Worm (Caenorhabditis elegans): ENCODE data around the gene brc-1.
A peak's percentile ranks its signal among the peaks of the same experiment; 100 is the strongest.

The brc-1 gene

DNA sequence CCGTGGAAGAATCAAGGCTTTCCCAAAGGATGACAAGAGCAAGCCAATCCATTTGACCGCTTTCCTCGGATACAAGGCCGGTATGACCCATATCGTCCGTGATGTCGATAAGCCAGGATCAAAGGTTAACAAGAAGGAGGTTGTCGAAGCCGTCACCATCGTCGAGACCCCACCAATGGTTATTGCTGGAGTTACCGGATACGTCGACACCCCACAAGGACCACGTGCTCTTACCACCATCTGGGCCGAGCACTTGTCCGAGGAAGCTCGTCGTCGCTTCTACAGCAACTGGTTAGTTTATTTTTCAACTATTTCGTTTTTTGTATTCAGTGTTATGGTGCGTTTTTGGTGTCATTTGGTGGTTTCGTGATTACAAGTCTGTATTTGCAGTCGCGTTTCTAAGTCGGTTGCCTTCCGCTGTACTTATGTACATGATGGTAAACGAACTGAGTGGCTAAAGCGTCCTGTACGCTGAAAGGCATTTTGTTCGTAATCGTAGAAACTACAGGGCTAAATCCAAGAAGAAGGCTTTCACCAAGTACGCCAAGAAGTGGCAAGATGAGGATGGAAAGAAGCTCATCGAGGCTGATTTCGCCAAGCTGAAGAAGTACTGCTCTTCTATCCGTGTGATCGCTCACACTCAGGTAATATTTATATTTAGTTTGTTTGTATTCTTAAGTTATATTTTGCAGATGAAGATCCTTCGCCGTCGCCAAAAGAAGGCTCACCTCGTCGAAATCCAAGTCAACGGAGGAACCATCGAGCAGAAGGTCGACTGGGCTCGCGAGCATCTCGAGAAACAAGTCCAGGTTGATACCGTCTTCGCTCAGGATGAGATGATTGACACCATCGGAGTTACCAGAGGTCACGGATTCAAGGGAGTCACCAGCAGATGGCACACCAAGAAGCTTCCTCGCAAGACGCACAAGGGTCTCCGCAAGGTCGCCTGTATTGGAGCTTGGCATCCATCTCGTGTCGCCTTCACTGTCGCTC is 5.5 kb upstream of the brc-1 start:
- TF ChIP-seq sea-2 (GFP tag; IDR thresholded peaks at IDR 0.05) (no peak), mxl-1 (tag; optimal IDR thresholded peaks at IDR 0.05) (no peak), ekl-4 (GFP tag; IDR thresholded peaks at IDR 0.05) (peak; percentile 55), nhr-80 (tag; optimal IDR thresholded peaks at IDR 0.05) (no peak), efl-1 (GFP tag; optimal IDR thresholded peaks at IDR 0.05) (peak; percentile 11), attf-6 (GFP tag; IDR thresholded peaks at IDR 0.05) (peak; percentile 29; the same call in 1 of the 2 replicates), nfya-2 (GFP tag; IDR thresholded peaks at IDR 0.05) (0 out of 2 replicates have a peak, but pooled peaks have one; percentile 50), madf-3 (GFP tag; IDR thresholded peaks at IDR 0.05) (peak; percentile 43; the same call in 1 of the 2 replicates), cebp-1 (GFP tag; IDR thresholded peaks at IDR 0.05) (no peak), cebp-1 (tag; optimal IDR thresholded peaks at IDR 0.05) (peak; percentile 3), lsl-1 (GFP tag; optimal IDR thresholded peaks at IDR 0.05) (peak; percentile 19), F23B12.7 (tag; optimal IDR thresholded peaks at IDR 0.05; ENCODE audit: insufficient read depth) (no peak), Y79H2A.3 (GFP tag; conservative IDR thresholded peaks at IDR 0.05) (0 out of 2 replicates have a peak, but pooled peaks have one; percentile 51), zfh-2 (GFP tag; conservative IDR thresholded peaks at IDR 0.05) (peak; percentile 59), B0336.3 (GFP tag; IDR thresholded peaks at IDR 0.05) (peak; percentile 6; the same call in 1 of the 2 replicates), somi-1 (GFP tag; optimal IDR thresholded peaks at IDR 0.05) (no peak), dox-1 (GFP tag; IDR thresholded peaks at IDR 0.05) (peak; percentile 29; the same call in 1 of the 2 replicates), repo-1 (tag; optimal IDR thresholded peaks at IDR 0.05) (no peak), ceh-40 (GFP tag; IDR thresholded peaks at IDR 0.05) (peak; percentile 26; the same call in 1 of the 2 replicates), ztf-18 (tag; optimal IDR thresholded peaks at IDR 0.05) (peak; percentile 37), Y53G8AR.9 (GFP tag; conservative IDR thresholded peaks at IDR 0.05) (peak; percentile 34; the same call in 1 of the 2 replicates), Y67H2A.10 (GFP tag; conservative IDR thresholded peaks at IDR 0.05) (no peak)

ce11 chrIII:3867378-3867904 is 4.7 kb upstream of the brc-1 start, which contains the start of gene rpl-3:
TSS of gene rpl-3 (plus strand) at chrIII:3867854.
- TF ChIP-seq F37B4.10 (GFP tag; IDR thresholded peaks at IDR 0.05) (peak; percentile 100), ccch-3 (GFP tag; optimal IDR thresholded peaks at IDR 0.05) (peak; percentile 99), die-1 (tag; optimal IDR thresholded peaks at IDR 0.05) (peak; percentile 98), attf-6 (GFP tag; IDR thresholded peaks at IDR 0.05) (peak; percentile 93), hlh-12 (tag; optimal IDR thresholded peaks at IDR 0.05) (peak; percentile 40), F22D6.2 (tag; optimal IDR thresholded peaks at IDR 0.05) (peak; percentile 97), egl-44 (GFP tag; IDR thresholded peaks at IDR 0.05) (peak; percentile 99), F10E7.11 (tag; optimal IDR thresholded peaks at IDR 0.05) (peak; percentile 99), ama-1 (optimal IDR thresholded peaks at IDR 0.05) (no peak), ama-1 (GFP tag; optimal IDR thresholded peaks at IDR 0.05) (peak; percentile 83 to 92), him-1 (tag; optimal IDR thresholded peaks at IDR 0.05) (peak; percentile 99), F39B2.1 (GFP tag; IDR thresholded peaks at IDR 0.05) (peak; percentile 98), ceh-40 (GFP tag; IDR thresholded peaks at IDR 0.05) (peak; percentile 96), sea-2 (GFP tag; IDR thresholded peaks at IDR 0.05) (peak; percentile 98), dox-1 (GFP tag; IDR thresholded peaks at IDR 0.05) (peak; percentile 100), lag-1 (GFP tag; IDR thresholded peaks at IDR 0.05) (peak; percentile 97), ztf-18 (tag; optimal IDR thresholded peaks at IDR 0.05) (peak; percentile 91), hrde-1 (tag; optimal IDR thresholded peaks at IDR 0.05; ENCODE audit: borderline replicate concordance) (peak; percentile 98), F23B12.7 (tag; optimal IDR thresholded peaks at IDR 0.05; ENCODE audit: insufficient read depth) (peak; percentile 99), ceh-100 (GFP tag; IDR thresholded peaks at IDR 0.05) (peak; percentile 95), athp-1 (tag; optimal IDR thresholded peaks at IDR 0.05) (peak; percentile 100), zim-3 (tag; optimal IDR thresholded peaks at IDR 0.05) (peak; percentile 99), nhr-90 (tag; optimal IDR thresholded peaks at IDR 0.05) (peak; percentile 99), ztf-25 (GFP tag; IDR thresholded peaks at IDR 0.05) (peak; percentile 96), attf-3 (GFP tag; conservative IDR thresholded peaks at IDR 0.05) (peak; percentile 94), tlf-1 (GFP tag; optimal IDR thresholded peaks at IDR 0.05) (peak; percentile 100), pha-4 (tag; optimal IDR thresholded peaks at IDR 0.05) (peak; percentile 100), ztf-28 (GFP tag; IDR thresholded peaks at IDR 0.05) (peak; percentile 100), sdz-38 (tag; optimal IDR thresholded peaks at IDR 0.05) (no peak)
